Fruit fly (Drosophila melanogaster): ENCODE results near the gene CG3309.

CG3309 gene

DNA sequence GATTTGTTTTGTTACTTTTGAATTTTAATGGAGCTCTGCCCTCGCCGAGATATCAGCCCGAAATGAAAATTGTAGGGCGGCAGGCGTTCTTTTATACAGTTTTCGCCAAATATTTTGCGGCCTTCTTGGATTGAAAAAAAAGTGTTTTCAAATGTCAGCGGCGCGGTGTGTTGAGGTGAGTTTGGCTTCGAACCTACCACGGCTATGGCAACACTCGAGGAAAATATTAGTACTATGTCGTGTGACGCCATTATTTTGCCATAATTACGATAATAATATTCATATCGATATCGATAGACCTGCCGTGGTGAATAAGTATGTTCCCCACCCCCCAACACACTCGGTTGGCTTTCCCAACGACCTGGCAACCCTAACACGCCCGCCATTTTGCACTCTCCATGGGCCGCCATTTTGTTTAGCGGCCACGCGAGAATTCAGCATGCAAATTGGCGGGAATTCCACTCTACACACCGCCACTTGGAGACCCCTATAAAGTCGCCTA lies 17.3 kb downstream of the CG3309 start, which contains the start of the genes TrxT and dhd (continued):
- TF ChIP-seq Bdp1 (GFP tag; optimal IDR thresholded peaks at IDR 0.05): no peak
- TF ChIP-seq CG18262 (tag; optimal IDR thresholded peaks at IDR 0.05): no peak
- no peak for TF ChIP-seq CG30403 (GFP tag; optimal IDR thresholded peaks at IDR 0.05)
- no peak for TF ChIP-seq CG10274 (GFP tag; optimal IDR thresholded peaks at IDR 0.05)
- TF ChIP-seq Hey (tag; optimal IDR thresholded peaks at IDR 0.05): no peak
- TF ChIP-seq B-H2 (GFP tag; optimal IDR thresholded peaks at IDR 0.05): no peak
- no peak for TF ChIP-seq ERR (GFP tag; optimal IDR thresholded peaks at IDR 0.05)
- TF ChIP-seq CG14667 (GFP tag; IDR thresholded peaks at IDR 0.05): no peak
- TF ChIP-seq Dad (GFP tag; optimal IDR thresholded peaks at IDR 0.05): no peak
- no peak for TF ChIP-seq CG4617 (GFP tag; optimal IDR thresholded peaks at IDR 0.05; ENCODE audit: borderline replicate concordance)
- TF ChIP-seq tup (GFP tag; optimal IDR thresholded peaks at IDR 0.05): no peak
- TF ChIP-seq CG18476 (GFP tag; optimal IDR thresholded peaks at IDR 0.05): no peak
- no peak for TF ChIP-seq CG11093 (GFP tag; IDR thresholded peaks at IDR 0.05)
- no peak for TF ChIP-seq ab (GFP tag; optimal IDR thresholded peaks at IDR 0.05)
- TF ChIP-seq CG7786 (GFP tag; optimal IDR thresholded peaks at IDR 0.05): no peak
- TF ChIP-seq CG8089 (GFP tag; optimal IDR thresholded peaks at IDR 0.05): no peak
- TF ChIP-seq al (GFP tag; IDR thresholded peaks at IDR 0.05): no peak
- TF ChIP-seq Deaf1 (tag; optimal IDR thresholded peaks at IDR 0.05): no peak
- TF ChIP-seq ac (GFP tag; optimal IDR thresholded peaks at IDR 0.05): no peak
- TF ChIP-seq HLH3B (GFP tag; IDR thresholded peaks at IDR 0.05): 0 out of 2 replicates have a peak, but pooled peaks have one; percentile 5
- TF ChIP-seq CG17359 (tag; optimal IDR thresholded peaks at IDR 0.05): no peak
- TF ChIP-seq CG2889 (GFP tag; IDR thresholded peaks at IDR 0.05): no peak
- TF ChIP-seq sens (GFP tag): peak; percentile 39
- TF ChIP-seq NC2α (GFP tag; optimal IDR thresholded peaks at IDR 0.05): no peak
- TF ChIP-seq gcm (GFP tag; optimal IDR thresholded peaks at IDR 0.05): no peak
- TF ChIP-seq fd64A (GFP tag; optimal IDR thresholded peaks at IDR 0.05): no peak
- peak; percentile 23 for TF ChIP-seq CG15073 (GFP tag; optimal IDR thresholded peaks at IDR 0.05)
- TF ChIP-seq ato (GFP tag; IDR thresholded peaks at IDR 0.05; ENCODE audit: partially characterized antibody): peak; percentile 47; the same call in 1 of the 2 replicates
- no peak for TF ChIP-seq CG15696 (tag; optimal IDR thresholded peaks at IDR 0.05)
- no peak for TF ChIP-seq Side (GFP tag; optimal IDR thresholded peaks at IDR 0.05)
- peak; percentile 15 for TF ChIP-seq trem (tag; optimal IDR thresholded peaks at IDR 0.05)
- no peak for TF ChIP-seq fru (optimal IDR thresholded peaks at IDR 0.05)
- peak; percentile 3 for TF ChIP-seq Camta (GFP tag; optimal IDR thresholded peaks at IDR 0.05)
- no peak for TF ChIP-seq gem (tag; optimal IDR thresholded peaks at IDR 0.05)
- TF ChIP-seq emc (GFP tag; optimal IDR thresholded peaks at IDR 0.05): no peak
- no peak for TF ChIP-seq Blimp-1 (GFP tag; optimal IDR thresholded peaks at IDR 0.05)
- TF ChIP-seq CG10431 (GFP tag; optimal IDR thresholded peaks at IDR 0.05): no peak
- TF ChIP-seq CG10654 (GFP tag; optimal IDR thresholded peaks at IDR 0.05): no peak
- TF ChIP-seq Vsx1 (GFP tag; optimal IDR thresholded peaks at IDR 0.05): no peak
- TF ChIP-seq trh (GFP tag; optimal IDR thresholded peaks at IDR 0.05): no peak
- TF ChIP-seq Tbp (GFP tag; optimal IDR thresholded peaks at IDR 0.05): no peak
- TF ChIP-seq CG3163 (GFP tag; optimal IDR thresholded peaks at IDR 0.05): no peak
- TF ChIP-seq CG18619 (GFP tag; optimal IDR thresholded peaks at IDR 0.05): no peak
- peak; percentile 68 for TF ChIP-seq Bgb (GFP tag; IDR thresholded peaks at IDR 0.05; ENCODE audit: partially characterized antibody)
- no peak for TF ChIP-seq cato (GFP tag; optimal IDR thresholded peaks at IDR 0.05; ENCODE audit: borderline replicate concordance)
- no peak for TF ChIP-seq Poxn (GFP tag; IDR thresholded peaks at IDR 0.05)
- peak; percentile 16 for TF ChIP-seq CG3281 (GFP tag; optimal IDR thresholded peaks at IDR 0.05)
- peak; percentile 10 for TF ChIP-seq CG17186 (GFP tag; optimal IDR thresholded peaks at IDR 0.05)
- peak; percentile 77 for TF ChIP-seq CoRest (tag; optimal IDR thresholded peaks at IDR 0.05)
- TF ChIP-seq E2f1 (GFP tag; IDR thresholded peaks at IDR 0.05): peak; percentile 69
- TF ChIP-seq Mrtf (GFP tag; IDR thresholded peaks at IDR 0.05): no peak
- no peak for TF ChIP-seq Ets65A (GFP tag)
